Fruit fly (Drosophila melanogaster) whole organism, embryonic: ENCODE results near the gene Cul6.

Experiments
- ATbp ChIP-seq: fragments of 200-800 bp; sonication (Bioruptor generic); optimal IDR thresholded peaks from 2 replicates; lab custom pipeline; 2017; ENCODE audit warnings: missing biosample characterization, mild to moderate bottlenecking, missing genetic modification characterization, missing genetic modification reagents
- Adf1 ChIP-seq: fragments of 200-800 bp; sonication (Bioruptor generic); IDR thresholded peaks from 2 replicates; pipeline ENCODE4 v1.3.6; 2022; ENCODE audit warnings: missing biosample characterization, missing genetic modification characterization
- Blimp-1 ChIP-seq: fragments of 200-800 bp; sonication (Bioruptor generic); optimal IDR thresholded peaks from 3 replicates; lab custom pipeline; 2018; ENCODE audit warnings: missing biosample characterization, missing genetic modification characterization, mild to moderate bottlenecking, moderate library complexity, missing genetic modification reagents
- Bteb2 ChIP-seq: fragments of 200-800 bp; sonication (Bioruptor generic); optimal IDR thresholded peaks from 2 replicates; lab custom pipeline; 2016; ENCODE audit warnings: missing biosample characterization, missing genetic modification characterization
- CG10209 ChIP-seq: fragments of 200-800 bp; sonication (Bioruptor generic); optimal IDR thresholded peaks from 3 replicates; lab custom pipeline; 2017; ENCODE audit warnings: missing biosample characterization, mild to moderate bottlenecking, missing genetic modification characterization, missing genetic modification reagents
- CG1024 ChIP-seq: fragments of 200-800 bp; sonication (Bioruptor generic); IDR thresholded peaks from 2 replicates; pipeline ENCODE4 v1.3.6; 2022; ENCODE audit warnings: missing biosample characterization, missing genetic modification characterization
- CG10462 ChIP-seq: fragments of 200-800 bp; sonication (Bioruptor generic); optimal IDR thresholded peaks from 2 replicates; lab custom pipeline; 2016; ENCODE audit warnings: missing biosample characterization, missing genetic modification characterization
- CG10654 ChIP-seq: fragments of 200-800 bp; sonication (Bioruptor generic); optimal IDR thresholded peaks from 2 replicates; lab custom pipeline; 2016; ENCODE audit warnings: missing biosample characterization, missing genetic modification characterization
- CG12104 ChIP-seq: fragments of 200-800 bp; sonication (Bioruptor generic); optimal IDR thresholded peaks from 3 replicates; lab custom pipeline; 2016; ENCODE audit warnings: missing biosample characterization, missing genetic modification characterization
- CG12299 ChIP-seq: fragments of 200-800 bp; sonication (Bioruptor generic); optimal IDR thresholded peaks from 2 replicates; lab custom pipeline; 2018; ENCODE audit warnings: missing biosample characterization, mild to moderate bottlenecking, missing genetic modification characterization
- CG13424 ChIP-seq: fragments of 200-800 bp; sonication (Bioruptor generic); optimal IDR thresholded peaks from 2 replicates; lab custom pipeline; 2019; ENCODE audit warnings: missing biosample characterization, mild to moderate bottlenecking, missing genetic modification characterization, moderate library complexity
- CG14441 ChIP-seq: fragments of 200-800 bp; sonication (Bioruptor generic); IDR thresholded peaks from 2 replicates; pipeline ENCODE4 v1.3.6; 2022; ENCODE audit warnings: missing biosample characterization, missing genetic modification characterization
- CG14667 ChIP-seq: fragments of 200-800 bp; sonication (Bioruptor generic); IDR thresholded peaks from 2 replicates; pipeline ENCODE4 v1.3.6; 2022; ENCODE audit warnings: missing biosample characterization, missing genetic modification characterization
- CG2120 ChIP-seq: fragments of 200-800 bp; sonication (Bioruptor generic); optimal IDR thresholded peaks from 3 replicates; lab custom pipeline; 2016; ENCODE audit warnings: missing biosample characterization, missing genetic modification characterization
- CG30020 ChIP-seq: fragments of 200-800 bp; optimal IDR thresholded peaks from 2 replicates; lab custom pipeline; 2019; ENCODE audit warnings: missing biosample characterization, mild to moderate bottlenecking, missing genetic modification characterization, moderate library complexity
- CG32532 ChIP-seq: fragments of 200-800 bp; sonication (Bioruptor generic); IDR thresholded peaks from 2 replicates; pipeline ENCODE4 v1.3.6; 2022; ENCODE audit warnings: missing biosample characterization, missing genetic modification characterization
- CG33557 ChIP-seq: fragments of 200-800 bp; sonication (Bioruptor generic); optimal IDR thresholded peaks from 2 replicates; lab custom pipeline; 2019; ENCODE audit warnings: missing biosample characterization, mild to moderate bottlenecking, missing genetic modification characterization, moderate library complexity
- CG3726 ChIP-seq: fragments of 200-800 bp; sonication (Bioruptor generic); IDR thresholded peaks from 3 replicates; pipeline ENCODE4, ENCODE4 v1.3.6; 2022; ENCODE audit warnings: missing biosample characterization, missing genetic modification characterization
- CG4328 ChIP-seq: fragments of 200-800 bp; sonication (Bioruptor generic); optimal IDR thresholded peaks from 3 replicates; lab custom pipeline; 2017; ENCODE audit warnings: missing biosample characterization, missing genetic modification reagents, missing genetic modification characterization
- CG4730 ChIP-seq: fragments of 200-800 bp; sonication (Bioruptor generic); IDR thresholded peaks from 2 replicates; pipeline ENCODE4 v1.3.6; 2022; ENCODE audit warnings: missing biosample characterization, missing genetic modification characterization
- CG7745 ChIP-seq: fragments of 200-800 bp; sonication (Bioruptor generic); optimal IDR thresholded peaks from 2 replicates; lab custom pipeline; 2018; ENCODE audit warnings: missing biosample characterization, mild to moderate bottlenecking, missing genetic modification characterization, moderate library complexity
- CG7786 ChIP-seq: fragments of 200-800 bp; sonication (Bioruptor generic); optimal IDR thresholded peaks from 2 replicates; lab custom pipeline; 2016; ENCODE audit warnings: missing biosample characterization, missing genetic modification characterization
- CG9797 ChIP-seq: fragments of 200-800 bp; sonication (Bioruptor generic); optimal IDR thresholded peaks from 3 replicates; lab custom pipeline; 2018; ENCODE audit warnings: missing biosample characterization, mild to moderate bottlenecking, missing genetic modification characterization
- Dll ChIP-seq: fragments of 200-800 bp; sonication (Bioruptor generic); IDR thresholded peaks from 4 replicates; pipeline ENCODE4 v1.3.6; 2022; ENCODE audit warnings: missing biosample characterization, missing genetic modification characterization; ENCODE audit not compliant: partially characterized antibody
- HLH4C ChIP-seq: fragments of 200-800 bp; sonication (Bioruptor generic); IDR thresholded peaks from 3 replicates; pipeline ENCODE4 v1.3.6; 2022; ENCODE audit warnings: missing biosample characterization, missing genetic modification characterization; ENCODE audit not compliant: partially characterized antibody
- HmgZ ChIP-seq: fragments of 200-800 bp; sonication (Bioruptor generic); optimal IDR thresholded peaks from 2 replicates; lab custom pipeline; 2018; ENCODE audit warnings: missing biosample characterization, mild to moderate bottlenecking, missing genetic modification characterization
- Mes4 ChIP-seq: fragments of 200-800 bp; sonication (Bioruptor generic); optimal IDR thresholded peaks from 2 replicates; lab custom pipeline; 2016; ENCODE audit warnings: missing biosample characterization, missing genetic modification characterization
- Ravus ChIP-seq: fragments of 200-800 bp; sonication (Bioruptor generic); IDR thresholded peaks from 2 replicates; pipeline ENCODE4 v1.3.6; 2022; ENCODE audit warnings: missing biosample characterization, missing genetic modification characterization
- TFAM ChIP-seq: fragments of 200-800 bp; sonication (Bioruptor generic); optimal IDR thresholded peaks from 2 replicates; lab custom pipeline; 2017; ENCODE audit warnings: missing biosample characterization, missing genetic modification characterization, inconsistent platforms
- ara ChIP-seq: fragments of 200-800 bp; sonication (Bioruptor generic); IDR thresholded peaks from 2 replicates; pipeline ENCODE4 v1.3.6; 2022; ENCODE audit warnings: missing biosample characterization, missing genetic modification characterization
- ato ChIP-seq: fragments of 200-800 bp; sonication (Bioruptor generic); IDR thresholded peaks from 2 replicates; pipeline ENCODE4 v1.3.6; 2022; ENCODE audit warnings: missing biosample characterization, missing genetic modification characterization; ENCODE audit not compliant: partially characterized antibody
- az2 ChIP-seq: fragments of 200-800 bp; sonication (Bioruptor generic); optimal IDR thresholded peaks from 3 replicates; lab custom pipeline; 2016; ENCODE audit warnings: missing biosample characterization, missing genetic modification characterization
- cato ChIP-seq: fragments of 200-800 bp; sonication (Bioruptor generic); optimal IDR thresholded peaks from 2 replicates; lab custom pipeline; 2016; ENCODE audit warnings: missing biosample characterization, missing genetic modification characterization, borderline replicate concordance
- chm ChIP-seq: fragments of 200-800 bp; sonication (Bioruptor generic); IDR thresholded peaks from 2 replicates; pipeline ENCODE4 v1.3.6; 2022; ENCODE audit warnings: missing biosample characterization, missing genetic modification characterization
- ci ChIP-seq: fragments of 200-800 bp; sonication (Bioruptor generic); IDR thresholded peaks from 3 replicates; pipeline ENCODE4 v1.3.6; 2022; ENCODE audit warnings: missing biosample characterization, missing genetic modification characterization
- esg ChIP-seq: fragments of 200-800 bp; sonication (Bioruptor generic); conservative IDR thresholded peaks from 2 replicates; pipeline ENCODE4 v1.3.6; 2022; ENCODE audit warnings: missing biosample characterization, missing genetic modification characterization
- fd102C ChIP-seq: fragments of 200-800 bp; sonication (Bioruptor generic); optimal IDR thresholded peaks from 2 replicates; lab custom pipeline; 2018; ENCODE audit warnings: missing biosample characterization, mild to moderate bottlenecking, missing genetic modification characterization, moderate library complexity
- gce ChIP-seq: fragments of 200-800 bp; sonication (Bioruptor generic); IDR thresholded peaks from 3 replicates; pipeline ENCODE4 v1.3.6; 2022; ENCODE audit warnings: missing biosample characterization, missing genetic modification characterization
- gsb ChIP-seq: fragments of 200-800 bp; sonication (Bioruptor generic); IDR thresholded peaks from 2 replicates; pipeline ENCODE4 v1.3.6; 2022; ENCODE audit warnings: missing biosample characterization, missing genetic modification characterization
- ind ChIP-seq: fragments of 200-800 bp; sonication (Bioruptor generic); optimal IDR thresholded peaks from 3 replicates; lab custom pipeline; 2016; ENCODE audit warnings: missing biosample characterization, missing genetic modification characterization
- klu ChIP-seq: fragments of 200-800 bp; sonication (Bioruptor generic); IDR thresholded peaks from 2 replicates; pipeline ENCODE4 v1.3.6; 2022; ENCODE audit warnings: missing biosample characterization, missing genetic modification characterization
- nerfin-2 ChIP-seq: fragments of 200-800 bp; sonication (Bioruptor generic); IDR thresholded peaks from 2 replicates; pipeline ENCODE4 v1.3.6; 2022; ENCODE audit warnings: missing biosample characterization, missing genetic modification characterization; ENCODE audit not compliant: partially characterized antibody
- org-1 ChIP-seq: fragments of 200-800 bp; sonication (Bioruptor generic); optimal IDR thresholded peaks from 2 replicates; lab custom pipeline; 2017; ENCODE audit warnings: missing biosample characterization, missing genetic modification characterization
- pan ChIP-seq, 4 experiments: fragments of >200 bp in 3 of 4; fragments of 200-800 bp in 1 of 4; sonication (Bioruptor generic) in 1 of 4; optimal IDR thresholded peaks in 3 of 4; IDR thresholded peaks in 1 of 4; 2 replicates each; pipeline versions ENCODE4 v1.3.6 to Lab custom; 2017 to 2022; ENCODE audit warnings: missing biosample characterization in 2 of 4, missing genetic modification characterization in 2 of 4, mixed read lengths in 1 of 4
- repo ChIP-seq: fragments of 200-800 bp; sonication (Bioruptor generic); optimal IDR thresholded peaks from 2 replicates; lab custom pipeline; 2016; ENCODE audit warnings: missing biosample characterization, missing genetic modification characterization
- sima ChIP-seq: fragments of 200-800 bp; sonication (Bioruptor generic); optimal IDR thresholded peaks from 2 replicates; lab custom pipeline; 2016; ENCODE audit warnings: missing biosample characterization, missing genetic modification characterization
- sob ChIP-seq: fragments of 200-800 bp; sonication (Bioruptor generic); IDR thresholded peaks from 2 replicates; pipeline ENCODE4 v1.3.6; 2022; ENCODE audit warnings: missing biosample characterization, missing genetic modification characterization
- sr ChIP-seq: fragments of 200-800 bp; sonication (Bioruptor generic); IDR thresholded peaks from 3 replicates; pipeline ENCODE4 v1.3.6; 2022; ENCODE audit warnings: missing biosample characterization, missing genetic modification characterization
- tio ChIP-seq: fragments of 200-800 bp; sonication (Bioruptor generic); optimal IDR thresholded peaks from 2 replicates; lab custom pipeline; 2017; ENCODE audit warnings: missing biosample characterization, missing genetic modification characterization, inconsistent platforms
- usp ChIP-seq: fragments of >200 bp; optimal IDR thresholded peaks from 2 replicates; lab custom pipeline; 2017; ENCODE audit warnings: missing biosample characterization, missing genetic modification characterization

Cul6 gene

dm6 chr3L:13015195-13015822 is 3.8 kb upstream of the Cul6 start, which contains the start of gene MICAL-like (continued):
- TF ChIP-seq pan (optimal IDR thresholded peaks at IDR 0.05; lab: Kevin White, UChicago) (no peak), pan (GFP tag; optimal IDR thresholded peaks at IDR 0.05 in 1 of 2, IDR thresholded peaks at IDR 0.05 in 1 of 2) (peak in 1 of 2 experiments; percentile 8), Dll (GFP tag; lab: Robert Waterston, UW) (peak; percentile 94), ind (GFP tag; lab: Kevin White, UChicago) (peak; percentile 33), ATbp (no peak), chm (no peak), Bteb2 (GFP tag; lab: Kevin White, UChicago) (peak; percentile 17), sr (GFP tag; lab: Robert Waterston, UW) (no peak), CG30020 (tag; lab: Kevin White, UChicago) (no peak), CG7786 (peak; percentile 22), HLH4C (GFP tag; lab: Robert Waterston, UW) (peak; percentile 79), CG7745 (no peak), cato (GFP tag; lab: Kevin White, UChicago) (no peak), CG9797 (GFP tag; lab: Kevin White, UChicago) (no peak), gsb (no peak), HmgZ (tag; lab: Kevin White, UChicago) (peak; percentile 27), Adf1 (GFP tag; lab: Robert Waterston, UW) (no peak), repo (no peak), CG13424 (tag; lab: Kevin White, UChicago) (no peak), sob (GFP tag; lab: Robert Waterston, UW) (peak; percentile 59), ato (peak; percentile 36; the same call in 1 of the 2 replicates), CG14441 (peak; percentile 36), ara (GFP tag; lab: Robert Waterston, UW) (no peak), esg (GFP tag; lab: Robert Waterston, UW) (no peak), az2 (GFP tag; lab: Kevin White, UChicago) (no peak), nerfin-2 (GFP tag; lab: Robert Waterston, UW) (peak; percentile 63), CG1024 (GFP tag; lab: Robert Waterston, UW) (0 out of 2 replicates have a peak, but pooled peaks have one; percentile 10), sima (GFP tag; lab: Kevin White, UChicago) (no peak), klu (no peak), CG14667 (GFP tag; lab: Robert Waterston, UW) (no peak), ci (GFP tag; lab: Robert Waterston, UW) (peak; percentile 56; the same call in 1 of the 3 replicates), CG12104 (GFP tag; lab: Kevin White, UChicago) (no peak), CG33557 (GFP tag; lab: Kevin White, UChicago) (no peak), CG32532 (peak; percentile 64), CG3726 (GFP tag; lab: Robert Waterston, UW) (no peak), fd102C (GFP tag; lab: Kevin White, UChicago) (no peak), org-1 (no peak), CG10462 (no peak), CG2120 (GFP tag; lab: Kevin White, UChicago) (peak; percentile 33), tio (GFP tag; lab: Kevin White, UChicago) (no peak), TFAM (GFP tag; lab: Kevin White, UChicago) (no peak), CG4328 (GFP tag; lab: Kevin White, UChicago) (no peak), usp (GFP tag; lab: Kevin White, UChicago) (no peak), CG12299 (tag; lab: Kevin White, UChicago) (no peak), CG4730 (GFP tag; lab: Robert Waterston, UW) (no peak), Ravus (GFP tag; lab: Robert Waterston, UW) (no peak), Blimp-1 (GFP tag; lab: Kevin White, UChicago) (no peak), gce (GFP tag; lab: Robert Waterston, UW) (no peak), Mes4 (no peak), CG10654 (GFP tag; lab: Kevin White, UChicago) (no peak), CG10209 (GFP tag; lab: Kevin White, UChicago) (no peak)
